Worm (Caenorhabditis elegans) whole organism, L4/young adult: ENCODE data around the gene F55G7.5.

Source experiments
- W03F9.2 ChIP-seq: fragments of 150-350 bp; optimal IDR thresholded peaks from 2 replicates; lab custom pipeline; 2014; ENCODE audit warnings: missing biosample characterization, missing genetic modification characterization
- dao-5 ChIP-seq: sonication (generic microtip); optimal IDR thresholded peaks from 2 replicates; lab custom pipeline; 2016; ENCODE audit warnings: missing genotype, missing genetic modification characterization, moderate library complexity, missing compliant biosample characterization
- him-1 ChIP-seq: sonication (generic microtip); optimal IDR thresholded peaks from 2 replicates; lab custom pipeline; 2016; ENCODE audit warnings: missing genotype, missing genetic modification reagents, missing genetic modification characterization, missing compliant biosample characterization

F55G7.5 gene

ce11 chrX:11934933-11935332 lies 3.8 kb downstream of the F55G7.5 start:
- TF ChIP-seq W03F9.2 (tag; lab: Kevin White, UChicago): peak; percentile 9
- TF ChIP-seq dao-5 (tag; lab: Kevin White, UChicago): no peak
- TF ChIP-seq him-1 (tag; lab: Kevin White, UChicago): peak; percentile 37

- TF ChIP-seq dao-5 (tag; lab: Kevin White, UChicago) (no peak), W03F9.2 (tag; lab: Kevin White, UChicago) (no peak), him-1 (tag; lab: Kevin White, UChicago) (no peak)
Measured at ce11 chrX:11933547-11933946, 5.2 kb downstream of the F55G7.5 start.

- no peak for TF ChIP-seq him-1 (tag; lab: Kevin White, UChicago)
- TF ChIP-seq W03F9.2 (tag; lab: Kevin White, UChicago): no peak
- no peak for TF ChIP-seq dao-5 (tag; lab: Kevin White, UChicago)
Measured at ce11 chrX:11931559-11931958, 7.2 kb downstream of the F55G7.5 start, which contains the start of gene dot-1.4. TSS of gene dot-1.4 (minus strand) at chrX:11931659.

- TF ChIP-seq W03F9.2 (tag; lab: Kevin White, UChicago) (no peak), dao-5 (tag; lab: Kevin White, UChicago) (no peak)
Measured at ce11 chrX:11927585-11927984, 11.1 kb downstream of the F55G7.5 start, which contains the start of gene F55G7.4. TSS of gene F55G7.4 (plus strand) at chrX:11927885.

- TF ChIP-seq dao-5 (tag; lab: Kevin White, UChicago) (no peak), W03F9.2 (tag; lab: Kevin White, UChicago) (no peak), him-1 (tag; lab: Kevin White, UChicago) (no peak)
Measured at ce11 chrX:11925243-11925642, 13.5 kb downstream of the F55G7.5 start.

- TF ChIP-seq W03F9.2 (tag; lab: Kevin White, UChicago) (peak; percentile 32), dao-5 (tag; lab: Kevin White, UChicago) (no peak)
Measured at ce11 chrX:11924158-11924557, 14.6 kb downstream of the F55G7.5 start, which contains the start of gene F55G7.1. TSS of gene F55G7.1 (plus strand) at chrX:11924433.

ce11 chrX:11920723-11921283 lies 17.9 kb downstream of the F55G7.5 start, which contains the start of gene Y62H9A.14:
TSS of gene Y62H9A.14 (plus strand) at chrX:11921233.
- no peak for TF ChIP-seq dao-5 (tag; lab: Kevin White, UChicago)

ce11 chrX:11917994-11918393 lies 20.7 kb downstream of the F55G7.5 start, which contains the start of gene Y62H9A.16:
TSS of gene Y62H9A.16 (plus strand) at chrX:11918294.
- TF ChIP-seq W03F9.2 (tag; lab: Kevin White, UChicago) (no peak), dao-5 (tag; lab: Kevin White, UChicago) (no peak), him-1 (tag; lab: Kevin White, UChicago) (no peak)

- TF ChIP-seq him-1 (tag; lab: Kevin White, UChicago) (no peak), dao-5 (tag; lab: Kevin White, UChicago) (no peak), W03F9.2 (tag; lab: Kevin White, UChicago) (no peak)
Measured at ce11 chrX:11916705-11917104, 22.0 kb downstream of the F55G7.5 start, which contains the start of gene Y62H9A.13. TSS of gene Y62H9A.13 (plus strand) at chrX:11917005.

ce11 chrX:11913824-11914223 lies 24.9 kb downstream of the F55G7.5 start, which contains the start of gene Y62H9A.12:
TSS of gene Y62H9A.12 (plus strand) at chrX:11914124.
- no peak for TF ChIP-seq W03F9.2 (tag; lab: Kevin White, UChicago)
- TF ChIP-seq dao-5 (tag; lab: Kevin White, UChicago): no peak
- TF ChIP-seq him-1 (tag; lab: Kevin White, UChicago): no peak

- TF ChIP-seq him-1 (tag; lab: Kevin White, UChicago) (no peak), dao-5 (tag; lab: Kevin White, UChicago) (no peak), W03F9.2 (tag; lab: Kevin White, UChicago) (no peak)
Measured at ce11 chrX:11910046-11910445, 28.7 kb downstream of the F55G7.5 start, which contains the start of gene Y62H9A.15. TSS of gene Y62H9A.15 (minus strand) at chrX:11910145.

ce11 chrX:11909168-11909567 lies 29.6 kb downstream of the F55G7.5 start:
- TF ChIP-seq W03F9.2 (tag; lab: Kevin White, UChicago) (no peak), dao-5 (tag; lab: Kevin White, UChicago) (no peak), him-1 (tag; lab: Kevin White, UChicago) (no peak)

- no peak for TF ChIP-seq dao-5 (tag; lab: Kevin White, UChicago)
- no peak for TF ChIP-seq W03F9.2 (tag; lab: Kevin White, UChicago)
- no peak for TF ChIP-seq him-1 (tag; lab: Kevin White, UChicago)
Measured at ce11 chrX:11908226-11908625, 30.5 kb downstream of the F55G7.5 start.

- TF ChIP-seq W03F9.2 (tag; lab: Kevin White, UChicago) (no peak), him-1 (tag; lab: Kevin White, UChicago) (no peak), dao-5 (tag; lab: Kevin White, UChicago) (no peak)
Measured at ce11 chrX:11907263-11907662, 31.5 kb downstream of the F55G7.5 start, which contains the start of gene Y62H9A.11. TSS of gene Y62H9A.11 (minus strand) at chrX:11907363.
